Worm (Caenorhabditis elegans): ENCODE measurements around the gene srz-74.
"Not testable (repeated sequence)": the region's sequence is repeated elsewhere in the genome, so short reads cannot be mapped to it uniquely, and the experiment has no call there.

Gene srz-74

DNA sequence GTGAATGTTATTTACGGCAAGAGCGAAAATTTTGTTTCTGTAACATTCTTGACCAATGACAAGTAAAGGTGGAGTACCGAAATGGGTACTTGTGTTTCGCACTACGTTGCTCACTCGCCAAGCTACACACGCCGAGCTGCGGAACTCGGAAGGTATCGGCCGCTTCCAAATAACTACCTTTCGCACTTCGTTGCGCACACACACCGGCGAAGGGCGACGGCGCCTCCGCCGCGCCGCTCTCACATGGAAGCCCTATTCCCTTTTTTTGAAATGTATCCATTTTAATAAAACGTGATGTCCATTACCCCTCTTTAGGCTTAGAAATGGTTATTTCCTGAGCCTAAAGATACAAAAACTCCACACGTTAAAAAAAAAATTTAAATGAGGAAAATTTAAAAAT is 22.3 kb upstream of the srz-74 start:
- no peak for TF ChIP-seq lin-15B (tag; optimal IDR thresholded peaks at IDR 0.05)
- no peak for TF ChIP-seq nhr-28 (tag; optimal IDR thresholded peaks at IDR 0.05)
- TF ChIP-seq ztf-4 (tag; optimal IDR thresholded peaks at IDR 0.05), result no peak
- no peak for TF ChIP-seq nhr-77 (tag; optimal IDR thresholded peaks at IDR 0.05)
- no peak for TF ChIP-seq tbx-2 (tag; optimal IDR thresholded peaks at IDR 0.05)
- no peak for TF ChIP-seq ceh-9 (tag; optimal IDR thresholded peaks at IDR 0.05)
- no peak for TF ChIP-seq ceh-82 (tag; optimal IDR thresholded peaks at IDR 0.05)
- TF ChIP-seq elt-2 (tag; optimal IDR thresholded peaks at IDR 0.05), result no peak
- no peak for TF ChIP-seq nhr-23 (tag; optimal IDR thresholded peaks at IDR 0.05)
- TF ChIP-seq ama-1 (optimal IDR thresholded peaks at IDR 0.05), result no peak
- TF ChIP-seq ZK546.5 (tag; optimal IDR thresholded peaks at IDR 0.05), result no peak
- TF ChIP-seq nhr-25 (tag; optimal IDR thresholded peaks at IDR 0.05), result no peak
- no peak for TF ChIP-seq nhr-12 (tag; optimal IDR thresholded peaks at IDR 0.05)
- no peak for TF ChIP-seq elt-3 (tag; optimal IDR thresholded peaks at IDR 0.05)
- TF ChIP-seq ztf-11 (tag; optimal IDR thresholded peaks at IDR 0.05), result no peak
- TF ChIP-seq nhr-76 (tag; optimal IDR thresholded peaks at IDR 0.05), result no peak

DNA sequence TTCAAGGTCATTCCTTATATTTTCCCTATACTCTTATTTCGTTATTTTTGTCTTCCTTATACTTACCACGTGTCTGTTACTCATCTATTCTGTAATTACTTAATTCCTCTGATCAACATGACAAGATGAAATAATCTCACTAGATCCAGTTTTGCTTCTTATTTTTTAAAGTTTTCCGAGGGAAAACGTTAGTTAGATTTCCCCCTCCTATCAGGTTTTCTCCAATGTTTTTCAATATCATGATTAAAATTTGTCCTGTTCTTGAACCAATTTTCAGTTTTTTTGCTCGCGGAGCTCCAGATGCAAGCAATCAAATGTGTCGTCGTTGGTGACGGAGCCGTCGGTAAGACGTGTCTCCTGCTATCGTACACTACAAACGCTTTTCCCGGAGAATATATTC is 21.3 kb upstream of the srz-74 start, which contains the start of gene rac-2:
Gene rac-2 (plus strand): TSS at position 301 of the 400 bp plus-strand sequence.
- TF ChIP-seq lin-39, pqm-1, R02D3.7 (tag; optimal IDR thresholded peaks at IDR 0.05): not testable (repeated sequence)

DNA sequence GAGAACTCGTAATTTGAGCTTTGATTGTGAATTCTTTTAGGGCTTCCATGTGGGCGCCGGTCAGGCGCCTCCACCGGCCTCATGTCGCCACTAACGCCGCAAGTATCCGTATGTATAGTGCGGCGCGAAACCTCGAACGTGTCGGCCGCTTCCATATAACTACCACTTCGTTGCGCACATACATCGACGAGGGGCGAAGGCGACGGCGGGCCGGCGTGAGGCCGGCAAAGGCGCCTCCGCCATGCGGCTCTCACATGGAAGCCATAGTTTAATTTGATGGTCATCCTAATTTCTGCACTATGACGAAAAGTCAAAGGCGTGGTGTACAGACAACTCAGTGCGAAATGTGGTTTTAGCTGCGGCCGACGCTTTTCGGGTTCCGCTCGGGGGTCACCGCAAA is 19.2 kb upstream of the srz-74 start:
- TF ChIP-seq daf-12 (tag; optimal IDR thresholded peaks at IDR 0.05) (no peak), eor-1 (tag; optimal IDR thresholded peaks at IDR 0.05) (no peak), nhr-237 (tag; optimal IDR thresholded peaks at IDR 0.05) (no peak), unc-62 (GFP tag; optimal IDR thresholded peaks at IDR 0.05) (no peak), ceh-82 (tag; optimal IDR thresholded peaks at IDR 0.05) (no peak), aly-2 (tag; optimal IDR thresholded peaks at IDR 0.05) (no peak), nhr-76 (tag; optimal IDR thresholded peaks at IDR 0.05) (no peak), egl-27 (tag; optimal IDR thresholded peaks at IDR 0.05) (no peak), egl-5 (tag; optimal IDR thresholded peaks at IDR 0.05) (no peak), fkh-2 (tag; optimal IDR thresholded peaks at IDR 0.05) (no peak)

DNA sequence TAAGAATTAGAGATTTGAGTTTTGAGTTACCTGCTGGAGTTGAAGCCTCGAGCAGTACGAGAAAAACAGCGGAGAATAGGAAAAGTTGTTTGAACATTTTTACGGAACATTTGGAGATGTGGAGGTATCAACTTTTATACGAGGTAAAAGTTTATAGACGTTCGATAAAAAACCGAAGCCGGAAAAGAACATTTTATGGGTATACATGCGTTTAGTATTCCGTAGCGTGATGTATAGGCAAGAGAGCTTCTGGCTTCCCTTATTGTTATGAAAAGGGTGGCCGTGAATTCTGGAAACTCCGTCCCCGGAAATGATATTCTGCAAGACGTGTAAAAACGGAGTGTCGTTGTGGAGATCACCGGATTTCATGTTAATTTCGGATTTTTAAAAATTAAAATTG is 8.8 kb upstream of the srz-74 start, which contains the start of gene K03D3.5:
Gene K03D3.5 (minus strand): TSS at position 101 of the 400 bp plus-strand sequence.
- TF ChIP-seq fkh-2 (tag; optimal IDR thresholded peaks at IDR 0.05) (no peak), lsy-12 (tag; optimal IDR thresholded peaks at IDR 0.05) (no peak), nhr-11 (tag; optimal IDR thresholded peaks at IDR 0.05) (no peak), mdl-1 (tag; optimal IDR thresholded peaks at IDR 0.05) (no peak), mml-1 (tag; optimal IDR thresholded peaks at IDR 0.05) (no peak), egl-5 (tag; optimal IDR thresholded peaks at IDR 0.05) (no peak), ztf-4 (tag; optimal IDR thresholded peaks at IDR 0.05) (no peak), ceh-28 (tag; optimal IDR thresholded peaks at IDR 0.05) (no peak), ZK546.5 (tag; optimal IDR thresholded peaks at IDR 0.05) (no peak), sea-2 (GFP tag; optimal IDR thresholded peaks at IDR 0.05) (no peak), egl-27 (tag; optimal IDR thresholded peaks at IDR 0.05) (no peak), ztf-11 (tag; optimal IDR thresholded peaks at IDR 0.05) (no peak), zag-1 (tag; optimal IDR thresholded peaks at IDR 0.05) (no peak), jun-1 (tag; optimal IDR thresholded peaks at IDR 0.05) (no peak), eor-1 (tag; optimal IDR thresholded peaks at IDR 0.05) (no peak), nhr-67 (tag; optimal IDR thresholded peaks at IDR 0.05) (no peak)

DNA sequence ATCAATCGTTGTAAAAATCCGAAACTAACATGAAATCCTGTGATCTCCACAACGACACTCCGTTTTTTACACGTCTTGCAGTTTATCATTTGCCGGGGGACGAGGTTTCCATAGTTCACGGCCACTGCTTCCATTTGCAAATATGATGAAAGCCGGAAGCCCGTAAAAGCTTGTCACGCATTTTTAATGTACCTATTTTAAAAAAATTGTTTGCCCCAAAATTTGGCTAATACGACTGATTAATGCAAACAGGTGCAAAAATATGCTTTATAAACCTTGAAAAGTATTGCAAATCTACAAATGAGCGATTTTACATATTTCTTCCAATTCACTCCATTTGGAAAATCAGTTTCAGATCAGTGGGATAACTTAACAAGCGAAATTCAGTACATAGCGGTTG is 8.4 kb upstream of the srz-74 start, which contains the start of gene srz-61:
Gene srz-61 (plus strand): TSS at position 301 of the 400 bp plus-strand sequence.
- TF ChIP-seq snpc-4 (tag; optimal IDR thresholded peaks at IDR 0.05) (no peak), unc-62 (GFP tag; optimal IDR thresholded peaks at IDR 0.05) (no peak), fkh-2 (tag; optimal IDR thresholded peaks at IDR 0.05) (no peak), nhr-25 (tag; optimal IDR thresholded peaks at IDR 0.05) (no peak), nhr-77 (tag; optimal IDR thresholded peaks at IDR 0.05) (no peak), nhr-76 (tag; optimal IDR thresholded peaks at IDR 0.05) (no peak), ceh-16 (tag; optimal IDR thresholded peaks at IDR 0.05) (no peak), ceh-82 (tag; optimal IDR thresholded peaks at IDR 0.05) (no peak), elt-2 (tag; optimal IDR thresholded peaks at IDR 0.05) (no peak), ama-1 (optimal IDR thresholded peaks at IDR 0.05) (no peak), jun-1 (tag; optimal IDR thresholded peaks at IDR 0.05) (no peak), nhr-43 (tag; optimal IDR thresholded peaks at IDR 0.05; ENCODE audit: poor library complexity, severe bottlenecking) (no peak), lin-39 (tag; optimal IDR thresholded peaks at IDR 0.05) (no peak), nhr-28 (tag; optimal IDR thresholded peaks at IDR 0.05) (no peak)
